Worm (Caenorhabditis elegans): Measurements from ENCODE around the gene rol-6.

DNA sequence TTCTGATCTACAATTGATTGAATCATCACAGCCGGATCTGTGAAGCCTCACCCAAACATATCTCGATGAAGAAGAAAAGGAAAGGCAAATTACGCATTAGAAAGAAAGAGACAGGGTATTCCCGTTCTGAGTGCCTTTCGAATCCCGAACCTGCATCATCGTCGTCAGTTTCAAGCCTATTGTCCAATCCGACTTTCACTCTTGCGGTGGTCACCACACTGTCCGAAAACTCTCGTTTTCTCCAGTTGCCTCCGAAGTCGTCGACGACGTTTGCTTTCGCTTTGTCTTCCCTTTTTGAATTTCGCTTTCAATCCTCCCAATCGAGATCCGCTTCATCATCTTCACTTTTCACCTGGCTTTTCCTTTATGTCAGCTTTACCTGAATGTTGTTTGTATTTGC lies 16.2 kb downstream of the rol-6 start:
- TF ChIP-seq ceh-82 (tag; optimal IDR thresholded peaks at IDR 0.05) (no peak), ztf-11 (tag; optimal IDR thresholded peaks at IDR 0.05) (no peak), egl-27 (tag; optimal IDR thresholded peaks at IDR 0.05) (no peak), nhr-77 (tag; optimal IDR thresholded peaks at IDR 0.05) (no peak), unc-62 (GFP tag; optimal IDR thresholded peaks at IDR 0.05) (no peak), nhr-11 (tag; optimal IDR thresholded peaks at IDR 0.05) (no peak), dmd-4 (tag; optimal IDR thresholded peaks at IDR 0.05) (no peak), snpc-4 (tag; optimal IDR thresholded peaks at IDR 0.05) (no peak), unc-39 (tag; optimal IDR thresholded peaks at IDR 0.05) (no peak), skn-1 (tag; optimal IDR thresholded peaks at IDR 0.05) (no peak)

Measured in whole organism, L2 larva.